In genomic region chrX:11393003-11393620, dm6 we compare ENCODE assay signal across 1 fruit fly cellular context.
TF ChIP-seq lines count a peak whose summit lies in the region.

No protein-coding gene starts in this region.

TF ChIP-seq in whole organism, embryonic, 481 proteins besides CTCF, POLR2A, EP300 and RAD21 (continued from another document):
- TF ChIP-seq chinmo (GFP tag; IDR thresholded peaks at IDR 0.05; lab: Robert Waterston, UW; ENCODE audit: partially characterized antibody) (0 out of 4 replicates have a peak, but pooled peaks have one; percentile 43), cg (GFP tag; optimal IDR thresholded peaks at IDR 0.05; lab: Kevin White, UChicago) (no peak), CG14014 (GFP tag; IDR thresholded peaks at IDR 0.05; lab: Robert Waterston, UW) (0 out of 2 replicates have a peak, but pooled peaks have one; percentile 5), CG12659 (GFP tag; optimal IDR thresholded peaks at IDR 0.05; lab: Kevin White, UChicago) (peak; percentile 22), row (GFP tag; IDR thresholded peaks at IDR 0.05; lab: Robert Waterston, UW) (peak; percentile 80), sug (tag; optimal IDR thresholded peaks at IDR 0.05; lab: Kevin White, UChicago) (peak; percentile 24), pan (optimal IDR thresholded peaks at IDR 0.05; lab: Kevin White, UChicago) (no peak), pan (GFP tag; optimal IDR thresholded peaks at IDR 0.05 in 1 of 2, IDR thresholded peaks at IDR 0.05 in 1 of 2) (no peak), gem (tag; optimal IDR thresholded peaks at IDR 0.05; lab: Kevin White, UChicago) (peak; percentile 49), so (GFP tag; IDR thresholded peaks at IDR 0.05; lab: Robert Waterston, UW) (no peak), CG3838 (GFP tag; optimal IDR thresholded peaks at IDR 0.05; lab: Kevin White, UChicago) (no peak)
